Fruit fly (Drosophila melanogaster): Measurements from ENCODE around the gene Hsp67Bc.

dm6 chr3L:9398435-9398981, 26.2 kb upstream of the Hsp67Bc start:
- TF ChIP-seq Sin3A (optimal IDR thresholded peaks at IDR 0.05) (no peak), Myc (optimal IDR thresholded peaks at IDR 0.05) (no peak), insv (optimal IDR thresholded peaks at IDR 0.05) (no peak)

Measured in Kc167 (cell line).